Worm (Caenorhabditis elegans): Measurements from ENCODE around the gene C50E3.13.

ce11 chrV:7618114-7618513 lies 5.9 kb downstream of the C50E3.13 start, which contains the start of gene C50E3.15:
- no peak for TF ChIP-seq hmbx-1 (tag; optimal IDR thresholded peaks at IDR 0.05)
- TF ChIP-seq hmg-4 (GFP tag; optimal IDR thresholded peaks at IDR 0.05): no peak
- TF ChIP-seq tbx-11 (GFP tag; IDR thresholded peaks at IDR 0.05): no peak
- no peak for TF ChIP-seq ama-1 (optimal IDR thresholded peaks at IDR 0.05)
- TF ChIP-seq aly-1 (tag; optimal IDR thresholded peaks at IDR 0.05): no peak
- no peak for TF ChIP-seq tbx-37 (GFP tag; conservative IDR thresholded peaks at IDR 0.05)
- no peak for TF ChIP-seq ets-7 (tag; optimal IDR thresholded peaks at IDR 0.05)

Measured in whole organism, early embryonic.